Fruit fly (Drosophila melanogaster) whole organism, embryonic: ENCODE results near the gene Nthl1.

Source experiments
- CG10654 ChIP-seq: fragments of 200-800 bp; sonication (Bioruptor generic); optimal IDR thresholded peaks from 2 replicates; lab custom pipeline; 2016; ENCODE audit warnings: missing biosample characterization, missing genetic modification characterization
- CG14667 ChIP-seq: fragments of 200-800 bp; sonication (Bioruptor generic); IDR thresholded peaks from 2 replicates; pipeline ENCODE4 v1.3.6; 2022; ENCODE audit warnings: missing biosample characterization, missing genetic modification characterization
- CG17328 ChIP-seq: fragments of 200-800 bp; sonication (Bioruptor generic); IDR thresholded peaks from 2 replicates; pipeline ENCODE4 v1.3.6; 2022; ENCODE audit warnings: missing biosample characterization, missing genetic modification characterization
- CG30020 ChIP-seq: fragments of 200-800 bp; optimal IDR thresholded peaks from 2 replicates; lab custom pipeline; 2019; ENCODE audit warnings: missing biosample characterization, mild to moderate bottlenecking, missing genetic modification characterization, moderate library complexity
- CG4854 ChIP-seq: fragments of 200-800 bp; sonication (Bioruptor generic); optimal IDR thresholded peaks from 2 replicates; lab custom pipeline; 2016; ENCODE audit warnings: missing biosample characterization, missing genetic modification characterization, inconsistent platforms
- CG6254 ChIP-seq: fragments of 200-800 bp; sonication (Bioruptor generic); optimal IDR thresholded peaks from 3 replicates; lab custom pipeline; 2017; ENCODE audit warnings: mild to moderate bottlenecking, missing biosample characterization, missing genetic modification reagents, missing genetic modification characterization
- CG6272 ChIP-seq: fragments of 200-800 bp; sonication (Bioruptor generic); IDR thresholded peaks from 2 replicates; pipeline ENCODE4 v1.3.6; 2022; ENCODE audit warnings: missing biosample characterization, missing genetic modification characterization
- chn ChIP-seq: fragments of 200-800 bp; sonication (Bioruptor generic); optimal IDR thresholded peaks from 2 replicates; lab custom pipeline; 2016; ENCODE audit warnings: missing biosample characterization, missing genetic modification characterization
- sens ChIP-seq: fragments of 200-800 bp; sonication (Bioruptor generic); peaks from one replicate; lab custom pipeline; 2016; ENCODE audit warnings: missing biosample characterization, missing genetic modification characterization
- z ChIP-seq: fragments of 200-800 bp; sonication (Bioruptor generic); IDR thresholded peaks from 3 replicates; pipeline ENCODE4 v1.3.6; 2022; ENCODE audit warnings: missing biosample characterization, missing genetic modification characterization

- no peak for TF ChIP-seq CG30020 (tag; lab: Kevin White, UChicago)
- TF ChIP-seq chn: no peak
- no peak for TF ChIP-seq CG6272 (GFP tag; lab: Robert Waterston, UW)
- TF ChIP-seq CG17328 (GFP tag; lab: Robert Waterston, UW): no peak
- TF ChIP-seq CG6254 (GFP tag; lab: Kevin White, UChicago): no peak
- no peak for TF ChIP-seq z (GFP tag; lab: Robert Waterston, UW)
- no peak for TF ChIP-seq CG4854
- TF ChIP-seq CG14667: no peak
- TF ChIP-seq sens (GFP tag; lab: Kevin White, UChicago): no peak
- TF ChIP-seq CG10654 (GFP tag; lab: Kevin White, UChicago): no peak
These were observed 16.3 kb downstream of the Nthl1 start for dm6 chr2L:20911374-20911773.
